Fruit fly (Drosophila melanogaster): ENCODE results near the gene CG31538.

The CG31538 gene

DNA sequence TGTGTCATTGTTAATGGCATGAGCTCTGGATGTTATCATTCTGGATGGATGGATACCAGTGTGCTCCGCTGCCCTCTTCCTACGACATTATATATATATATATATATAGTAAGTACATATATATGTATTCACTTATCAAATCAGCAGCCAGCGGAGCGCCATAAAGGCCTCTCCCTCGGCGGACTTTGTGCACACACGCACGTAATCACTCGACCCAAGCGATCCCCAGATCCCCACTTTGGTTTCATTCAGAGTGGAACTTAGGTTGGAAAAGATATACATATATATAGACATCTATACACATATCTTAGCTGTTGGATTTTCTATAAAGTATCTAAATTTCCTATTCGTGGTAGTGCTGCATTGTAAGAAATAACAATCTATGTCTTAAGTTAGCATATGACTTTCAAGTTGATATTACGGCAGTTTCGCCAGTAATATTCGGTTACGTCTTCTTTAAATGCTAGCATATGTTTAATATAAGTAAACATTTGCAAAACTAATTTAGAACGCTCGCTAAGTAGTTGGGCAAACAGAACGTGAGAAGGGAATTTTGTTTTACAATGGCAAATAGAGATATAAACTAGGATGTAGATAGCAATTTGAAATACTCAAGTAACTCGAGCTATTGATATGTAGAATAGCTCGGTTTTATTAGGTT lies 30.6 kb upstream of the CG31538 start:
- no peak for TF ChIP-seq tai (GFP tag; optimal IDR thresholded peaks at IDR 0.05)
- TF ChIP-seq Sp1 (GFP tag; optimal IDR thresholded peaks at IDR 0.05): no peak
- no peak for TF ChIP-seq Hr78 (GFP tag; optimal IDR thresholded peaks at IDR 0.05)
- TF ChIP-seq Rel (GFP tag; optimal IDR thresholded peaks at IDR 0.05): no peak
- no peak for TF ChIP-seq Rel (tag; optimal IDR thresholded peaks at IDR 0.05)
- no peak for TF ChIP-seq woc (GFP tag; optimal IDR thresholded peaks at IDR 0.05)
- no peak for TF ChIP-seq N (GFP tag; optimal IDR thresholded peaks at IDR 0.05)
- TF ChIP-seq psq (GFP tag; optimal IDR thresholded peaks at IDR 0.05): no peak
- no peak for TF ChIP-seq Dfd (GFP tag; optimal IDR thresholded peaks at IDR 0.05)
- no peak for TF ChIP-seq fru (GFP tag; optimal IDR thresholded peaks at IDR 0.05)
- TF ChIP-seq sage (GFP tag; optimal IDR thresholded peaks at IDR 0.05): no peak
- no peak for TF ChIP-seq HLH106 (tag; optimal IDR thresholded peaks at IDR 0.05)

DNA sequence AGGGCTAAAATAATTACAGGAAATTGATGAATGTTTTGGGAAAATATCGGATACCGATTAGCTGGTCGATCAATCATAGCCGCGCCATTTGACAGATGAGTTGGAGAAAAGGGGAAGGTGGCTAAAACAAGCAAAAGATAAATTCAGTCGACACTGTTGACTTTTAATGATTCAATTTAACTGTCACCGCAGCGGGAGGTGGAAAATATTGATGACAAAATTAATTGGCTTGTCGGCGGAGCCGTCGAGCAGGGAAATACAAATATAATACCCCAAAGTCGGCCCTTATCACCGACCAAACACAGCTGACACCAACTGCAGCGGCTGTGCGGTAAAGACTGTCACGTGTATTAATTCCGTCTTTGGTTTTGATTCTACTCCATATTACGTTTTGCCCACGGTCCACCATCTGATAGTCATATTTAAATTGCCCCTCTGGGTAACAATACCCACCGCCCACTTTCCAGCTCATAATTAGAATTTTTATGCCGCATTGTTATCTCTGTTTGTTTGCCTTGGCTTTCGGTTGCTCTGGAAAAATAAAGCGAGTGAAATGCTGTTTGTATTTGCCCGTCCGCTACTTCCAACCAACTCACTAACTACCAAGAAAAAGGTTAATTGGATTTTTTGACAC lies 28.3 kb upstream of the CG31538 start:
- TF ChIP-seq sv (GFP tag; optimal IDR thresholded peaks at IDR 0.05) (no peak), dmrt93B (GFP tag; optimal IDR thresholded peaks at IDR 0.05) (no peak), rgr (GFP tag; optimal IDR thresholded peaks at IDR 0.05) (no peak), GATAd (GFP tag; optimal IDR thresholded peaks at IDR 0.05) (no peak), Hr83 (GFP tag; optimal IDR thresholded peaks at IDR 0.05; ENCODE audit: poor library complexity, severe bottlenecking) (no peak), Myc (optimal IDR thresholded peaks at IDR 0.05) (no peak), Abd-B (GFP tag; optimal IDR thresholded peaks at IDR 0.05) (no peak), lola (GFP tag; optimal IDR thresholded peaks at IDR 0.05) (no peak)

DNA sequence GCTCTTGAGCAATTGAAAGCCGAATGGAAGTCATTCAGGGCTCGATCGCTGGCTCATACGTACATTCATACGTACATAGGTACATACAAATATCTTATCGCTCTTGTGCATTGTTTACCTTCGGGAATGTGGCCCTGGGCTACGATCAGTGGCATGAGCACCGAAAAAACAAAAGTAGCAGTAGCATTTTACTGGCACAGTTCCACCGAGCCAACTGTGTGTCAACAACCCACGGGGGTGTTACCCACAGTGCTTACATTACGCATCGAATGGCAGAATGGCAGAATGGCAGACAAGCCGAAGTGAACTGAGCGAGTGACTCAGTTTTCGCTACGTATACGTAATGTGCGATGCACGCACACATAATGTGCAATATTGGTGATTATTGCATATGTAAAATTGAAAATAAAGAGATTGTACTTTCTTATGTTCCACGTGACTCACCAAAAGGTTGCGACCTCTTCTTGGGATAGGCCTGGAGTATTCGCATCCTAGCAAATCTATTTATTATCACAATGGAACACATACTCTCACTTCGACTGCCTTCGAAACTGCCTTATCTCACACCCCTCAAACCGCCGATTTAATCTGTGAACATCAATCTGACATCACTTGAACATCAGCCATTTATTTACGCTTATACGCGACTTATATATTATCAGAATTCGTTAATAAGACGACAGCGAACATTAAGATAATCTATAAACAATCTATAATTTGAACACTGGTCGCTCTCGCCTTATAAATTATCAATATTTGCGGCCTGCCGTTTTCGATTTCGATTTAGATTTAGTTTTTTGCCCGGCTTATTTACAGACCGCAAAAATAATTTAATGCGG lies 25.5 kb upstream of the CG31538 start:
- TF ChIP-seq CrebA (GFP tag; optimal IDR thresholded peaks at IDR 0.05; ENCODE audit: borderline replicate concordance) (no peak), h (GFP tag; optimal IDR thresholded peaks at IDR 0.05) (peak; percentile 47), CG32264 (GFP tag; optimal IDR thresholded peaks at IDR 0.05) (no peak), dsf (GFP tag; optimal IDR thresholded peaks at IDR 0.05; ENCODE audit: borderline replicate concordance) (no peak), OdsH (GFP tag; optimal IDR thresholded peaks at IDR 0.05) (peak; percentile 29), fru (GFP tag; optimal IDR thresholded peaks at IDR 0.05) (peak; percentile 6), N (GFP tag; optimal IDR thresholded peaks at IDR 0.05) (no peak), Rel (GFP tag; optimal IDR thresholded peaks at IDR 0.05) (no peak), Rel (tag; optimal IDR thresholded peaks at IDR 0.05) (peak; percentile 72), Myc (optimal IDR thresholded peaks at IDR 0.05) (no peak), Hr83 (GFP tag; optimal IDR thresholded peaks at IDR 0.05; ENCODE audit: poor library complexity, severe bottlenecking) (peak; percentile 59), CG9705 (GFP tag; optimal IDR thresholded peaks at IDR 0.05) (no peak), Hnf4 (GFP tag; optimal IDR thresholded peaks at IDR 0.05) (peak; percentile 1), foxo (GFP tag; optimal IDR thresholded peaks at IDR 0.05) (peak in 1 of 2 experiments; percentile 38), rgr (GFP tag; optimal IDR thresholded peaks at IDR 0.05) (peak; percentile 25), tai (GFP tag; optimal IDR thresholded peaks at IDR 0.05) (no peak), psq (GFP tag; optimal IDR thresholded peaks at IDR 0.05) (peak; percentile 7), usp (GFP tag; optimal IDR thresholded peaks at IDR 0.05) (no peak), sage (GFP tag; optimal IDR thresholded peaks at IDR 0.05) (no peak), Jra (GFP tag; optimal IDR thresholded peaks at IDR 0.05) (peak; percentile 17), Sp1 (GFP tag; optimal IDR thresholded peaks at IDR 0.05) (peak; percentile 32), br (GFP tag; optimal IDR thresholded peaks at IDR 0.05) (peak; percentile 35)

DNA sequence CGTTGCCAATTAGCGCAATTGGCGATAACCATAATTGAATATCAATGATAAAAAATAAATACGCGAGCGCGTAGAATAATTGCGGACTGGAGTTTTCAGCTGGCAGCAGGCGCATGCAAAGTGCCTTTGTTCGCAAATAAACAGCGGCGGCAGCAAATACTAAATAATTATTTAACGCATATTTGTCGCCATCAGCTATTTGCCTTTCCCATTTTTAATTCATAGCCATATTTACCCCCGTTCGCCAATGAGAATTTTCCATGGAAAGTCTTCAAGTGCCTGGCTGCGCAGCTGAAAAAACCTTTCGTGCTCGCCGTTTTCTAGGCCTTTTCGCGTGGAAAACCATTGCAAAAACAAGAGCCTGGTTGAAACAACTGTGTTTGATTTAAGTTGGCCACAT lies 24.3 kb upstream of the CG31538 start:
- no peak for TF ChIP-seq OdsH (GFP tag; optimal IDR thresholded peaks at IDR 0.05)
- TF ChIP-seq tai (GFP tag; optimal IDR thresholded peaks at IDR 0.05): no peak
- no peak for TF ChIP-seq GATAd (GFP tag; optimal IDR thresholded peaks at IDR 0.05)
- TF ChIP-seq Myc (optimal IDR thresholded peaks at IDR 0.05): no peak
- no peak for TF ChIP-seq Hr78 (GFP tag; optimal IDR thresholded peaks at IDR 0.05)
- no peak for TF ChIP-seq usp (GFP tag; optimal IDR thresholded peaks at IDR 0.05)
- peak; percentile 4 for TF ChIP-seq HLH106 (tag; optimal IDR thresholded peaks at IDR 0.05)
- no peak for TF ChIP-seq N (GFP tag; optimal IDR thresholded peaks at IDR 0.05)
- peak; percentile 14 for TF ChIP-seq Sp1 (GFP tag; optimal IDR thresholded peaks at IDR 0.05)
- TF ChIP-seq rgr (GFP tag; optimal IDR thresholded peaks at IDR 0.05): no peak
- no peak for TF ChIP-seq Vsx2 (GFP tag; optimal IDR thresholded peaks at IDR 0.05; ENCODE audit: partially characterized antibody)
- TF ChIP-seq foxo (GFP tag; optimal IDR thresholded peaks at IDR 0.05): peak in 1 of 2 experiments; percentile 23
- no peak for TF ChIP-seq CG32264 (GFP tag; optimal IDR thresholded peaks at IDR 0.05)
- TF ChIP-seq br (GFP tag; optimal IDR thresholded peaks at IDR 0.05): no peak
- peak; percentile 21 for TF ChIP-seq fru (GFP tag; optimal IDR thresholded peaks at IDR 0.05)
- no peak for TF ChIP-seq Abd-B (GFP tag; optimal IDR thresholded peaks at IDR 0.05)
- peak; percentile 37 for TF ChIP-seq CrebA (GFP tag; optimal IDR thresholded peaks at IDR 0.05; ENCODE audit: borderline replicate concordance)
- TF ChIP-seq Dif (GFP tag; optimal IDR thresholded peaks at IDR 0.05; ENCODE audit: partially characterized antibody): no peak
- TF ChIP-seq h (GFP tag; optimal IDR thresholded peaks at IDR 0.05): peak; percentile 65
- no peak for TF ChIP-seq Rel (GFP tag; optimal IDR thresholded peaks at IDR 0.05)
- no peak for TF ChIP-seq Rel (tag; optimal IDR thresholded peaks at IDR 0.05)
- no peak for TF ChIP-seq Hnf4 (GFP tag; optimal IDR thresholded peaks at IDR 0.05)

All from whole organism, wandering third instar larva.